Worm (Caenorhabditis elegans): Measurements from ENCODE around the gene mlck-1.
A peak's percentile ranks its signal among the peaks of the same experiment; 100 is the strongest.

Gene mlck-1

ce11 chrX:10053742-10054409 lies 15.7 kb downstream of the mlck-1 start, which contains the start of gene cbs-1:
Gene cbs-1, plus strand, starts transcription at chrX:10054275.
- peak; percentile 18 for TF ChIP-seq ama-1 (optimal IDR thresholded peaks at IDR 0.05)
- TF ChIP-seq sma-9 (GFP tag; optimal IDR thresholded peaks at IDR 0.05) = peak; percentile 17
- no peak for TF ChIP-seq sma-9 (tag; optimal IDR thresholded peaks at IDR 0.05)
- no peak for TF ChIP-seq R02D3.7 (tag; optimal IDR thresholded peaks at IDR 0.05)
- TF ChIP-seq nhr-25 (tag; optimal IDR thresholded peaks at IDR 0.05) = peak; percentile 54
- peak; percentile 65 for TF ChIP-seq fos-1 (tag; optimal IDR thresholded peaks at IDR 0.05)
- TF ChIP-seq nhr-237 (tag; optimal IDR thresholded peaks at IDR 0.05) = no peak

ce11 chrX:10051625-10052024 lies 18.0 kb downstream of the mlck-1 start:
- TF ChIP-seq blmp-1 (tag; optimal IDR thresholded peaks at IDR 0.05; ENCODE audit: insufficient read depth) (peak; percentile 77), gmeb-1 (tag; optimal IDR thresholded peaks at IDR 0.05) (peak; percentile 26), zag-1 (tag; optimal IDR thresholded peaks at IDR 0.05) (no peak), ztf-1 (GFP tag; conservative IDR thresholded peaks at IDR 0.05) (no peak), nhr-25 (tag; optimal IDR thresholded peaks at IDR 0.05) (peak; percentile 72), elt-3 (tag; optimal IDR thresholded peaks at IDR 0.05) (no peak), C34F6.9 (tag; optimal IDR thresholded peaks at IDR 0.05) (peak; percentile 33), nhr-6 (tag; optimal IDR thresholded peaks at IDR 0.05) (no peak), unc-55 (GFP tag; optimal IDR thresholded peaks at IDR 0.05) (no peak), mdl-1 (tag; optimal IDR thresholded peaks at IDR 0.05) (peak in 1 of 2 experiments; percentile 44), nhr-23 (tag; optimal IDR thresholded peaks at IDR 0.05) (no peak), mbf-1 (tag; optimal IDR thresholded peaks at IDR 0.05) (no peak), R02D3.7 (tag; optimal IDR thresholded peaks at IDR 0.05) (no peak), nhr-21 (tag; optimal IDR thresholded peaks at IDR 0.05) (peak; percentile 59), crh-2 (tag; optimal IDR thresholded peaks at IDR 0.05) (peak; percentile 76), Y55F3AM.14 (GFP tag; optimal IDR thresholded peaks at IDR 0.05) (peak; percentile 28), ama-1 (optimal IDR thresholded peaks at IDR 0.05) (no peak), F13H6.1 (tag; optimal IDR thresholded peaks at IDR 0.05) (peak; percentile 73), fos-1 (tag; optimal IDR thresholded peaks at IDR 0.05) (peak; percentile 70), lin-39 (tag; optimal IDR thresholded peaks at IDR 0.05) (no peak), nhr-77 (tag; optimal IDR thresholded peaks at IDR 0.05) (no peak), sma-3 (GFP tag; optimal IDR thresholded peaks at IDR 0.05) (peak; percentile 88), nhr-11 (tag; optimal IDR thresholded peaks at IDR 0.05) (no peak), nhr-12 (tag; optimal IDR thresholded peaks at IDR 0.05) (no peak), lin-13 (GFP tag; optimal IDR thresholded peaks at IDR 0.05) (no peak), sma-9 (GFP tag; optimal IDR thresholded peaks at IDR 0.05) (peak; percentile 92), sma-9 (tag; optimal IDR thresholded peaks at IDR 0.05) (no peak), snpc-4 (tag; optimal IDR thresholded peaks at IDR 0.05) (no peak), ZK546.5 (tag; optimal IDR thresholded peaks at IDR 0.05) (no peak), ztf-4 (tag; optimal IDR thresholded peaks at IDR 0.05) (no peak), lin-11 (tag; optimal IDR thresholded peaks at IDR 0.05) (no peak), sem-4 (tag; optimal IDR thresholded peaks at IDR 0.05) (no peak), skn-1 (tag; optimal IDR thresholded peaks at IDR 0.05) (peak; percentile 4), nhr-129 (tag; optimal IDR thresholded peaks at IDR 0.05) (peak; percentile 47), dmd-4 (tag; optimal IDR thresholded peaks at IDR 0.05) (no peak), ceh-82 (tag; optimal IDR thresholded peaks at IDR 0.05) (no peak)

- TF ChIP-seq nhr-77 (tag; optimal IDR thresholded peaks at IDR 0.05) (no peak), nhr-25 (tag; optimal IDR thresholded peaks at IDR 0.05) (no peak), elt-1 (tag; optimal IDR thresholded peaks at IDR 0.05) (no peak), lin-13 (GFP tag; optimal IDR thresholded peaks at IDR 0.05) (no peak)
These were observed 20.4 kb downstream of the mlck-1 start, which contains the start of gene gnrr-3 for ce11 chrX:10049160-10049559. Gene gnrr-3, plus strand, starts transcription at chrX:10049460.

- TF ChIP-seq lin-13 (GFP tag; optimal IDR thresholded peaks at IDR 0.05) (no peak), R02D3.7 (tag; optimal IDR thresholded peaks at IDR 0.05) (no peak), mbf-1 (tag; optimal IDR thresholded peaks at IDR 0.05) (no peak), ceh-16 (tag; optimal IDR thresholded peaks at IDR 0.05) (no peak), sma-3 (GFP tag; optimal IDR thresholded peaks at IDR 0.05) (no peak), lin-11 (tag; optimal IDR thresholded peaks at IDR 0.05) (no peak), lsy-2 (tag; optimal IDR thresholded peaks at IDR 0.05) (no peak), nhr-77 (tag; optimal IDR thresholded peaks at IDR 0.05) (no peak), mdl-1 (tag; optimal IDR thresholded peaks at IDR 0.05) (no peak), egl-27 (tag; optimal IDR thresholded peaks at IDR 0.05) (no peak), dmd-4 (tag; optimal IDR thresholded peaks at IDR 0.05) (no peak), snpc-4 (tag; optimal IDR thresholded peaks at IDR 0.05) (no peak), gmeb-1 (tag; optimal IDR thresholded peaks at IDR 0.05) (no peak), nhr-6 (tag; optimal IDR thresholded peaks at IDR 0.05) (no peak), nhr-12 (tag; optimal IDR thresholded peaks at IDR 0.05) (no peak), peb-1 (tag; optimal IDR thresholded peaks at IDR 0.05) (no peak), aly-2 (tag; optimal IDR thresholded peaks at IDR 0.05) (no peak)
These were observed 22.3 kb downstream of the mlck-1 start, which contains the start of gene ZC374.2 for ce11 chrX:10047325-10047724. Gene ZC374.2, minus strand, starts transcription at chrX:10047425.

Data from whole organism, L2 larva.